In genomic region chr3R:10631807-10632206, dm6 we compare ENCODE assay signal across 4 fruit fly cellular contexts.
A peak's percentile ranks its signal among the peaks of the same experiment; 100 is the strongest.
TF ChIP-seq lines count a peak whose summit lies in the region.

No protein-coding gene starts in this region.

- no peak for TF ChIP-seq CTCF in whole organism, embryonic (GFP tag; optimal IDR thresholded peaks at IDR 0.05; lab: Kevin White, UChicago)

TF ChIP-seq in whole organism, embryonic, 481 proteins besides CTCF, POLR2A, EP300 and RAD21:
- TF ChIP-seq CG13424 (tag; optimal IDR thresholded peaks at IDR 0.05; lab: Kevin White, UChicago) (no peak), hbn (GFP tag; IDR thresholded peaks at IDR 0.05; lab: Robert Waterston, UW; ENCODE audit: partially characterized antibody) (no peak), Sin3A (optimal IDR thresholded peaks at IDR 0.05; lab: Kevin White, UChicago) (no peak), CG6654 (GFP tag; optimal IDR thresholded peaks at IDR 0.05; lab: Kevin White, UChicago) (no peak), vvl (GFP tag; IDR thresholded peaks at IDR 0.05; lab: Robert Waterston, UW) (0 out of 2 replicates have a peak, but pooled peaks have one; percentile 28), MTF-1 (GFP tag; optimal IDR thresholded peaks at IDR 0.05; lab: Kevin White, UChicago; ENCODE audit: borderline replicate concordance) (no peak), Drgx (GFP tag; IDR thresholded peaks at IDR 0.05; lab: Robert Waterston, UW) (peak; percentile 17; the same call in 1 of the 2 replicates), gem (tag; optimal IDR thresholded peaks at IDR 0.05; lab: Kevin White, UChicago) (peak; percentile 21), Xrp1 (GFP tag; IDR thresholded peaks at IDR 0.05; lab: Robert Waterston, UW) (0 out of 2 replicates have a peak, but pooled peaks have one; percentile 15), Ptx1 (GFP tag; IDR thresholded peaks at IDR 0.05; lab: Robert Waterston, UW) (0 out of 2 replicates have a peak, but pooled peaks have one; percentile 7), sens (GFP tag; lab: Kevin White, UChicago) (peak; percentile 31), dm (GFP tag; optimal IDR thresholded peaks at IDR 0.05; lab: Kevin White, UChicago) (no peak), shn (GFP tag; optimal IDR thresholded peaks at IDR 0.05; lab: Kevin White, UChicago) (no peak), zen (tag; optimal IDR thresholded peaks at IDR 0.05; lab: Kevin White, UChicago) (no peak), CG1792 (GFP tag; optimal IDR thresholded peaks at IDR 0.05; lab: Kevin White, UChicago) (no peak)
TF ChIP-seq in whole organism, embryonic: peak in this region for 6.

TF ChIP-seq in whole organism, prepupa, 60 proteins besides CTCF, POLR2A, EP300 and RAD21 (continues in another document):
- no peak for TF ChIP-seq CG8632 (GFP tag; optimal IDR thresholded peaks at IDR 0.05; lab: Kevin White, UChicago)
- TF ChIP-seq Sox102F (GFP tag; optimal IDR thresholded peaks at IDR 0.05; lab: Kevin White, UChicago), result peak; percentile 33
- peak; percentile 24 for TF ChIP-seq Eip75B (GFP tag; optimal IDR thresholded peaks at IDR 0.05; lab: Kevin White, UChicago)
- peak; percentile 45; the same call in 2 of the 3 replicates for TF ChIP-seq CG6163 (GFP tag; IDR thresholded peaks at IDR 0.05; lab: Robert Waterston, UW)
- TF ChIP-seq Ets96B (tag; optimal IDR thresholded peaks at IDR 0.05; lab: Kevin White, UChicago), result peak; percentile 6
- TF ChIP-seq CG7368 (GFP tag; optimal IDR thresholded peaks at IDR 0.05; lab: Kevin White, UChicago), result no peak
- peak; percentile 46; the same call in 1 of the 3 replicates for TF ChIP-seq eg (GFP tag; IDR thresholded peaks at IDR 0.05; lab: Robert Waterston, UW)
- peak; percentile 13 for TF ChIP-seq Smox (GFP tag; optimal IDR thresholded peaks at IDR 0.05; lab: Kevin White, UChicago)
- peak; percentile 5 for TF ChIP-seq CG6276 (GFP tag; optimal IDR thresholded peaks at IDR 0.05; lab: Kevin White, UChicago)
- no peak for TF ChIP-seq fkh (GFP tag; optimal IDR thresholded peaks at IDR 0.05; lab: Kevin White, UChicago)
- TF ChIP-seq OdsH (GFP tag; optimal IDR thresholded peaks at IDR 0.05; lab: Kevin White, UChicago), result peak; percentile 10
- peak; percentile 26; the same call in 1 of the 2 replicates for TF ChIP-seq Gug (GFP tag; IDR thresholded peaks at IDR 0.05; lab: Robert Waterston, UW)
- TF ChIP-seq Eip78C (GFP tag; lab: Kevin White, UChicago), result peak; percentile 44
- TF ChIP-seq Met (GFP tag; optimal IDR thresholded peaks at IDR 0.05; lab: Kevin White, UChicago), result peak; percentile 65
- TF ChIP-seq CG15336 (GFP tag; IDR thresholded peaks at IDR 0.05; lab: Robert Waterston, UW), result peak; percentile 44
- TF ChIP-seq CG32006 (GFP tag; optimal IDR thresholded peaks at IDR 0.05; lab: Kevin White, UChicago), result peak; percentile 31
- TF ChIP-seq CG3032 (tag; optimal IDR thresholded peaks at IDR 0.05; lab: Kevin White, UChicago), result no peak
- peak; percentile 13 for TF ChIP-seq vri (GFP tag; optimal IDR thresholded peaks at IDR 0.05; lab: Kevin White, UChicago)
- TF ChIP-seq esn (GFP tag; optimal IDR thresholded peaks at IDR 0.05; lab: Kevin White, UChicago), result peak; percentile 58
- peak; percentile 35 for TF ChIP-seq CG10631 (GFP tag; optimal IDR thresholded peaks at IDR 0.05; lab: Kevin White, UChicago)
- peak; percentile 13 for TF ChIP-seq CG3919 (GFP tag; optimal IDR thresholded peaks at IDR 0.05; lab: Kevin White, UChicago)
- TF ChIP-seq CG10669 (GFP tag; optimal IDR thresholded peaks at IDR 0.05; lab: Kevin White, UChicago), result no peak
- no peak for TF ChIP-seq dsx (GFP tag; optimal IDR thresholded peaks at IDR 0.05; lab: Kevin White, UChicago; ENCODE audit: poor library complexity, severe bottlenecking)
- peak; percentile 22 for TF ChIP-seq Hr39 (GFP tag; optimal IDR thresholded peaks at IDR 0.05; lab: Kevin White, UChicago)
- no peak for TF ChIP-seq net (GFP tag; optimal IDR thresholded peaks at IDR 0.05; lab: Kevin White, UChicago)

TF ChIP-seq in whole organism, pupa, 21 proteins besides CTCF, POLR2A, EP300 and RAD21:
- TF ChIP-seq Pif1B (GFP tag; optimal IDR thresholded peaks at IDR 0.05; lab: Kevin White, UChicago) (no peak), Snoo (tag; optimal IDR thresholded peaks at IDR 0.05; lab: Kevin White, UChicago) (no peak), CG15710 (tag; optimal IDR thresholded peaks at IDR 0.05; lab: Kevin White, UChicago) (no peak), Ets98B (GFP tag; IDR thresholded peaks at IDR 0.05; lab: Robert Waterston, UW) (0 out of 2 replicates have a peak, but pooled peaks have one; percentile 23), CG12605 (GFP tag; IDR thresholded peaks at IDR 0.05; lab: Robert Waterston, UW) (no peak), EcR (GFP tag; optimal IDR thresholded peaks at IDR 0.05; lab: Kevin White, UChicago) (no peak), CG13204 (GFP tag; optimal IDR thresholded peaks at IDR 0.05; lab: Kevin White, UChicago) (no peak), CG9948 (tag; optimal IDR thresholded peaks at IDR 0.05; lab: Kevin White, UChicago) (peak; percentile 35), rn (GFP tag; IDR thresholded peaks at IDR 0.05; lab: Robert Waterston, UW) (no peak), D1 (tag; optimal IDR thresholded peaks at IDR 0.05; lab: Kevin White, UChicago) (no peak), CG10348 (GFP tag; IDR thresholded peaks at IDR 0.05; lab: Robert Waterston, UW) (no peak), CG17806 (tag; optimal IDR thresholded peaks at IDR 0.05; lab: Kevin White, UChicago) (peak; percentile 13), CG8301 (tag; optimal IDR thresholded peaks at IDR 0.05; lab: Kevin White, UChicago) (peak; percentile 41), CG8159 (tag; optimal IDR thresholded peaks at IDR 0.05; lab: Kevin White, UChicago) (peak; percentile 26), gl (tag; optimal IDR thresholded peaks at IDR 0.05; lab: Kevin White, UChicago) (no peak), CG34367 (tag; optimal IDR thresholded peaks at IDR 0.05; lab: Kevin White, UChicago) (no peak), fd96Ca (GFP tag; IDR thresholded peaks at IDR 0.05; lab: Robert Waterston, UW) (no peak), CG4496 (GFP tag; IDR thresholded peaks at IDR 0.05; lab: Robert Waterston, UW) (no peak), Pif1A (GFP tag; optimal IDR thresholded peaks at IDR 0.05; lab: Kevin White, UChicago) (peak; percentile 38), CG14655 (GFP tag; optimal IDR thresholded peaks at IDR 0.05; lab: Kevin White, UChicago) (peak; percentile 13), CG32121 (GFP tag; IDR thresholded peaks at IDR 0.05; lab: Robert Waterston, UW) (no peak)

TF ChIP-seq in whole organism, wandering third instar larva, 38 proteins besides CTCF, POLR2A, EP300 and RAD21:
- TF ChIP-seq rgr (GFP tag; optimal IDR thresholded peaks at IDR 0.05; lab: Kevin White, UChicago), result peak; percentile 12
- TF ChIP-seq woc (GFP tag; optimal IDR thresholded peaks at IDR 0.05; lab: Kevin White, UChicago), result peak; percentile 47
- TF ChIP-seq HLH106 (tag; optimal IDR thresholded peaks at IDR 0.05; lab: Kevin White, UChicago), result peak; percentile 53
- TF ChIP-seq N (GFP tag; optimal IDR thresholded peaks at IDR 0.05; lab: Kevin White, UChicago), result no peak
- TF ChIP-seq foxo (GFP tag; optimal IDR thresholded peaks at IDR 0.05; lab: Kevin White, UChicago), result peak in 1 of 2 experiments; percentile 52
- TF ChIP-seq OdsH (GFP tag; optimal IDR thresholded peaks at IDR 0.05; lab: Kevin White, UChicago), result peak; percentile 50
- no peak for TF ChIP-seq Rel (GFP tag; optimal IDR thresholded peaks at IDR 0.05; lab: Kevin White, UChicago)
- peak; percentile 2 for TF ChIP-seq Rel (tag; optimal IDR thresholded peaks at IDR 0.05; lab: Kevin White, UChicago)
- TF ChIP-seq dmrt93B (GFP tag; optimal IDR thresholded peaks at IDR 0.05; lab: Kevin White, UChicago), result no peak
- peak; percentile 22 for TF ChIP-seq Sp1 (GFP tag; optimal IDR thresholded peaks at IDR 0.05; lab: Kevin White, UChicago)
- TF ChIP-seq h (GFP tag; optimal IDR thresholded peaks at IDR 0.05; lab: Kevin White, UChicago), result peak; percentile 54
- TF ChIP-seq br (GFP tag; optimal IDR thresholded peaks at IDR 0.05; lab: Kevin White, UChicago), result peak; percentile 34
- TF ChIP-seq Dfd (GFP tag; optimal IDR thresholded peaks at IDR 0.05; lab: Kevin White, UChicago), result no peak
- TF ChIP-seq sage (GFP tag; optimal IDR thresholded peaks at IDR 0.05; lab: Kevin White, UChicago), result no peak
- TF ChIP-seq fru (GFP tag; optimal IDR thresholded peaks at IDR 0.05; lab: Kevin White, UChicago), result peak; percentile 61
- peak; percentile 32 for TF ChIP-seq psq (GFP tag; optimal IDR thresholded peaks at IDR 0.05; lab: Kevin White, UChicago)
- TF ChIP-seq ey (GFP tag; optimal IDR thresholded peaks at IDR 0.05; lab: Kevin White, UChicago), result peak; percentile 50
- peak; percentile 14 for TF ChIP-seq Hnf4 (GFP tag; optimal IDR thresholded peaks at IDR 0.05; lab: Kevin White, UChicago)

Comparison
In these comparisons a context has a peak if more than half of its experiments do, and no peak if none do; other contexts are left out.
1. Of the 7 proteins assayed by ChIP-seq in both whole organism, embryonic and whole organism, prepupa: peak only in whole organism, embryonic: none; only in whole organism, prepupa: Gug, Hr39 and Sox102F; in both: none; in neither: 4.